Worm (Caenorhabditis elegans): ENCODE results near the gene fipr-9.

Gene fipr-9

ce11 chrV:10221317-10221716 lies at the start of gene fipr-9, which contains the start of gene fipr-5:
fipr-9 (plus strand) TSS chrV:10221662.
fipr-5 (minus strand) TSS chrV:10221417.
- TF ChIP-seq ref-1 (GFP tag; conservative IDR thresholded peaks at IDR 0.05) = no peak
- TF ChIP-seq tab-1 (GFP tag; IDR thresholded peaks at IDR 0.05) = no peak
- TF ChIP-seq med-1 (GFP tag; optimal IDR thresholded peaks at IDR 0.05; ENCODE audit: insufficient read depth) = no peak
- no peak for TF ChIP-seq cog-1 (tag; optimal IDR thresholded peaks at IDR 0.05)
- no peak for TF ChIP-seq T22C8.4 (GFP tag; IDR thresholded peaks at IDR 0.05)
- TF ChIP-seq flt-1 (GFP tag; IDR thresholded peaks at IDR 0.05) = no peak
- no peak for TF ChIP-seq ztf-23 (GFP tag; IDR thresholded peaks at IDR 0.05)
- no peak for TF ChIP-seq ztf-29 (GFP tag; IDR thresholded peaks at IDR 0.05)
- no peak for TF ChIP-seq klf-2 (GFP tag; conservative IDR thresholded peaks at IDR 0.05)

ce11 chrV:10173653-10174052 lies 47.8 kb upstream of the fipr-9 start, which contains the start of gene egl-3:
egl-3 (minus strand) TSS chrV:10173753.
- no peak for TF ChIP-seq ztf-23 (GFP tag; IDR thresholded peaks at IDR 0.05)
- no peak for TF ChIP-seq ref-1 (GFP tag; conservative IDR thresholded peaks at IDR 0.05)

- peak; percentile 79 for TF ChIP-seq T22C8.4 (GFP tag; IDR thresholded peaks at IDR 0.05)
- no peak for TF ChIP-seq ref-1 (GFP tag; conservative IDR thresholded peaks at IDR 0.05)
Measured at ce11 chrV:10174632-10175075, 46.8 kb upstream of the fipr-9 start.

- no peak for TF ChIP-seq ztf-23 (GFP tag; IDR thresholded peaks at IDR 0.05)
- peak; percentile 46 for TF ChIP-seq cog-1 (tag; optimal IDR thresholded peaks at IDR 0.05)
Measured at ce11 chrV:10178166-10178565, 43.3 kb upstream of the fipr-9 start.

- TF ChIP-seq tab-1 (GFP tag; IDR thresholded peaks at IDR 0.05) (no peak), ref-1 (GFP tag; conservative IDR thresholded peaks at IDR 0.05) (no peak), klf-2 (GFP tag; conservative IDR thresholded peaks at IDR 0.05) (no peak), T22C8.4 (GFP tag; IDR thresholded peaks at IDR 0.05) (no peak), ztf-23 (GFP tag; IDR thresholded peaks at IDR 0.05) (no peak), ztf-29 (GFP tag; IDR thresholded peaks at IDR 0.05) (no peak), flt-1 (GFP tag; IDR thresholded peaks at IDR 0.05) (no peak), cog-1 (tag; optimal IDR thresholded peaks at IDR 0.05) (no peak), med-1 (GFP tag; optimal IDR thresholded peaks at IDR 0.05; ENCODE audit: insufficient read depth) (no peak)
Measured at ce11 chrV:10179235-10179634, 42.2 kb upstream of the fipr-9 start, which contains the start of gene cul-5. cul-5 (plus strand) TSS chrV:10179535.

- no peak for TF ChIP-seq cog-1 (tag; optimal IDR thresholded peaks at IDR 0.05)
- no peak for TF ChIP-seq ztf-23 (GFP tag; IDR thresholded peaks at IDR 0.05)
- TF ChIP-seq klf-2 (GFP tag; conservative IDR thresholded peaks at IDR 0.05) = no peak
- TF ChIP-seq flt-1 (GFP tag; IDR thresholded peaks at IDR 0.05) = no peak
- no peak for TF ChIP-seq ref-1 (GFP tag; conservative IDR thresholded peaks at IDR 0.05)
- no peak for TF ChIP-seq med-1 (GFP tag; optimal IDR thresholded peaks at IDR 0.05; ENCODE audit: insufficient read depth)
- no peak for TF ChIP-seq ztf-29 (GFP tag; IDR thresholded peaks at IDR 0.05)
- TF ChIP-seq T22C8.4 (GFP tag; IDR thresholded peaks at IDR 0.05) = no peak
- no peak for TF ChIP-seq tab-1 (GFP tag; IDR thresholded peaks at IDR 0.05)
Measured at ce11 chrV:10182984-10183383, 38.5 kb upstream of the fipr-9 start, which contains the start of gene ZK856.4. ZK856.4 (plus strand) TSS chrV:10183284.

- TF ChIP-seq ztf-29 (GFP tag; IDR thresholded peaks at IDR 0.05) (no peak), T22C8.4 (GFP tag; IDR thresholded peaks at IDR 0.05) (no peak), med-1 (GFP tag; optimal IDR thresholded peaks at IDR 0.05; ENCODE audit: insufficient read depth) (no peak), tab-1 (GFP tag; IDR thresholded peaks at IDR 0.05) (no peak), klf-2 (GFP tag; conservative IDR thresholded peaks at IDR 0.05) (no peak), cog-1 (tag; optimal IDR thresholded peaks at IDR 0.05) (no peak), ref-1 (GFP tag; conservative IDR thresholded peaks at IDR 0.05) (no peak), flt-1 (GFP tag; IDR thresholded peaks at IDR 0.05) (no peak), ztf-23 (GFP tag; IDR thresholded peaks at IDR 0.05) (no peak)
Measured at ce11 chrV:10183810-10184209, 37.7 kb upstream of the fipr-9 start.

- TF ChIP-seq ref-1 (GFP tag; conservative IDR thresholded peaks at IDR 0.05) = no peak
- TF ChIP-seq cog-1 (tag; optimal IDR thresholded peaks at IDR 0.05) = no peak
- no peak for TF ChIP-seq T22C8.4 (GFP tag; IDR thresholded peaks at IDR 0.05)
- no peak for TF ChIP-seq ztf-29 (GFP tag; IDR thresholded peaks at IDR 0.05)
- TF ChIP-seq tab-1 (GFP tag; IDR thresholded peaks at IDR 0.05) = no peak
- TF ChIP-seq ztf-23 (GFP tag; IDR thresholded peaks at IDR 0.05) = no peak
- TF ChIP-seq med-1 (GFP tag; optimal IDR thresholded peaks at IDR 0.05; ENCODE audit: insufficient read depth) = no peak
- no peak for TF ChIP-seq klf-2 (GFP tag; conservative IDR thresholded peaks at IDR 0.05)
- TF ChIP-seq flt-1 (GFP tag; IDR thresholded peaks at IDR 0.05) = no peak
Measured at ce11 chrV:10185719-10186118, 35.7 kb upstream of the fipr-9 start, which contains the start of gene ZK856.18. ZK856.18 (minus strand) TSS chrV:10186007.

ce11 chrV:10190081-10190556 lies 31.3 kb upstream of the fipr-9 start, which contains the start of gene ZK856.5:
ZK856.5 (minus strand) TSS chrV:10190131.
- TF ChIP-seq ztf-23 (GFP tag; IDR thresholded peaks at IDR 0.05) (no peak), tab-1 (GFP tag; IDR thresholded peaks at IDR 0.05) (no peak), cog-1 (tag; optimal IDR thresholded peaks at IDR 0.05) (no peak), flt-1 (GFP tag; IDR thresholded peaks at IDR 0.05) (no peak), klf-2 (GFP tag; conservative IDR thresholded peaks at IDR 0.05) (no peak), med-1 (GFP tag; optimal IDR thresholded peaks at IDR 0.05; ENCODE audit: insufficient read depth) (no peak)

- TF ChIP-seq tab-1 (GFP tag; IDR thresholded peaks at IDR 0.05) (no peak), ztf-29 (GFP tag; IDR thresholded peaks at IDR 0.05) (no peak), klf-2 (GFP tag; conservative IDR thresholded peaks at IDR 0.05) (no peak), cog-1 (tag; optimal IDR thresholded peaks at IDR 0.05) (no peak), flt-1 (GFP tag; IDR thresholded peaks at IDR 0.05) (no peak), ref-1 (GFP tag; conservative IDR thresholded peaks at IDR 0.05) (no peak), ztf-23 (GFP tag; IDR thresholded peaks at IDR 0.05) (no peak), med-1 (GFP tag; optimal IDR thresholded peaks at IDR 0.05; ENCODE audit: insufficient read depth) (no peak), T22C8.4 (GFP tag; IDR thresholded peaks at IDR 0.05) (no peak)
Measured at ce11 chrV:10191242-10191641, 30.2 kb upstream of the fipr-9 start.

All from whole organism, midembryonic.